Worm (Caenorhabditis elegans): ENCODE results near the gene M106.3.
"Not testable (repeated sequence)": the region's sequence is repeated elsewhere in the genome, so short reads cannot be mapped to it uniquely, and the experiment has no call there.

The M106.3 gene

ce11 chrII:10860840-10861239 lies at the start of gene M106.3:
Gene M106.3 (minus strand): TSS chrII:10860909.
- peak; percentile 21 for TF ChIP-seq gmeb-1 (tag; optimal IDR thresholded peaks at IDR 0.05)
- peak; percentile 39 for TF ChIP-seq sma-9 (GFP tag; optimal IDR thresholded peaks at IDR 0.05)
- no peak for TF ChIP-seq sma-9 (tag; optimal IDR thresholded peaks at IDR 0.05)
- peak; percentile 52 for TF ChIP-seq crh-2 (tag; optimal IDR thresholded peaks at IDR 0.05)
- TF ChIP-seq alr-1 (tag; optimal IDR thresholded peaks at IDR 0.05) = no peak
- peak; percentile 62 for TF ChIP-seq fos-1 (tag; optimal IDR thresholded peaks at IDR 0.05)

ce11 chrII:10910219-10910618 lies 49.5 kb upstream of the M106.3 start, which contains the start of gene sra-11:
Gene sra-11 (minus strand): TSS chrII:10910319.
- TF ChIP-seq C34F6.9 (tag; optimal IDR thresholded peaks at IDR 0.05) (no peak), nhr-11 (tag; optimal IDR thresholded peaks at IDR 0.05) (no peak), unc-39 (tag; optimal IDR thresholded peaks at IDR 0.05) (no peak), nhr-6 (tag; optimal IDR thresholded peaks at IDR 0.05) (no peak)

ce11 chrII:10904379-10904778 lies 43.7 kb upstream of the M106.3 start, which contains the start of gene sra-12:
Gene sra-12 (minus strand): TSS chrII:10904479.
- TF ChIP-seq Y55F3AM.14 (GFP tag; optimal IDR thresholded peaks at IDR 0.05); lin-11 (tag; optimal IDR thresholded peaks at IDR 0.05); nhr-6 (tag; optimal IDR thresholded peaks at IDR 0.05): not testable (repeated sequence)

- no peak for TF ChIP-seq sma-3 (GFP tag; optimal IDR thresholded peaks at IDR 0.05)
- no peak for TF ChIP-seq unc-39 (tag; optimal IDR thresholded peaks at IDR 0.05)
- TF ChIP-seq mbf-1 (tag; optimal IDR thresholded peaks at IDR 0.05) = no peak
- TF ChIP-seq nhr-10 (tag; optimal IDR thresholded peaks at IDR 0.05) = no peak
- no peak for TF ChIP-seq Y55F3AM.14 (GFP tag; optimal IDR thresholded peaks at IDR 0.05)
- TF ChIP-seq ceh-82 (tag; optimal IDR thresholded peaks at IDR 0.05) = no peak
- TF ChIP-seq nhr-11 (tag; optimal IDR thresholded peaks at IDR 0.05) = no peak
- no peak for TF ChIP-seq nhr-21 (tag; optimal IDR thresholded peaks at IDR 0.05)
- TF ChIP-seq snpc-4 (tag; optimal IDR thresholded peaks at IDR 0.05) = no peak
- TF ChIP-seq lsy-2 (tag; optimal IDR thresholded peaks at IDR 0.05) = no peak
- no peak for TF ChIP-seq nhr-237 (tag; optimal IDR thresholded peaks at IDR 0.05)
- no peak for TF ChIP-seq blmp-1 (tag; optimal IDR thresholded peaks at IDR 0.05; ENCODE audit: insufficient read depth)
- TF ChIP-seq aly-2 (tag; optimal IDR thresholded peaks at IDR 0.05) = no peak
- no peak for TF ChIP-seq sma-9 (GFP tag; optimal IDR thresholded peaks at IDR 0.05)
- TF ChIP-seq sma-9 (tag; optimal IDR thresholded peaks at IDR 0.05) = no peak
- no peak for TF ChIP-seq ZK546.5 (tag; optimal IDR thresholded peaks at IDR 0.05)
Measured at ce11 chrII:10902104-10902503, 41.4 kb upstream of the M106.3 start, which contains the start of gene gly-1. Gene gly-1 (minus strand): TSS chrII:10902204.

ce11 chrII:10898998-10899397 lies 38.3 kb upstream of the M106.3 start:
- TF ChIP-seq nhr-11 (tag; optimal IDR thresholded peaks at IDR 0.05) (no peak), mbf-1 (tag; optimal IDR thresholded peaks at IDR 0.05) (no peak), alr-1 (tag; optimal IDR thresholded peaks at IDR 0.05) (no peak), gmeb-1 (tag; optimal IDR thresholded peaks at IDR 0.05) (no peak), unc-62 (GFP tag; optimal IDR thresholded peaks at IDR 0.05) (no peak), nhr-21 (tag; optimal IDR thresholded peaks at IDR 0.05) (no peak), aly-2 (tag; optimal IDR thresholded peaks at IDR 0.05) (no peak), lsy-2 (tag; optimal IDR thresholded peaks at IDR 0.05) (no peak), snpc-4 (tag; optimal IDR thresholded peaks at IDR 0.05) (no peak), unc-39 (tag; optimal IDR thresholded peaks at IDR 0.05) (no peak)

ce11 chrII:10895959-10896358 lies 35.2 kb upstream of the M106.3 start:
- TF ChIP-seq nhr-25 (tag; optimal IDR thresholded peaks at IDR 0.05) (no peak), nhr-6 (tag; optimal IDR thresholded peaks at IDR 0.05) (no peak), alr-1 (tag; optimal IDR thresholded peaks at IDR 0.05) (no peak), nhr-129 (tag; optimal IDR thresholded peaks at IDR 0.05) (no peak), nhr-23 (tag; optimal IDR thresholded peaks at IDR 0.05) (no peak), unc-55 (GFP tag; optimal IDR thresholded peaks at IDR 0.05) (no peak), fos-1 (tag; optimal IDR thresholded peaks at IDR 0.05) (no peak), ama-1 (optimal IDR thresholded peaks at IDR 0.05) (no peak), blmp-1 (tag; optimal IDR thresholded peaks at IDR 0.05; ENCODE audit: insufficient read depth) (no peak), nhr-12 (tag; optimal IDR thresholded peaks at IDR 0.05) (no peak), mab-5 (tag; optimal IDR thresholded peaks at IDR 0.05) (no peak), F13H6.1 (tag; optimal IDR thresholded peaks at IDR 0.05) (no peak)
